Worm (Caenorhabditis elegans) whole organism, young adult: Measurements from ENCODE around the gene srxa-18.

Experiments used
- B0336.3 ChIP-seq: fragments of 200-800 bp; sonication (Bioruptor generic); IDR thresholded peaks from 2 replicates; pipeline ENCODE4 v1.3.6; 2022; ENCODE audit warnings: missing genetic modification characterization, missing compliant biosample characterization
- F10E7.11 ChIP-seq: sonication (generic microtip); optimal IDR thresholded peaks from 2 replicates; lab custom pipeline; 2017; ENCODE audit warnings: mild to moderate bottlenecking, missing genetic modification characterization, moderate library complexity, missing compliant biosample characterization
- F39B2.1 ChIP-seq: fragments of 200-800 bp; sonication (Bioruptor generic); IDR thresholded peaks from 2 replicates; pipeline ENCODE4 v1.3.6; 2022; ENCODE audit warnings: missing genetic modification reagents, missing genetic modification characterization, missing compliant biosample characterization
- F57A8.1 ChIP-seq: fragments of 200-800 bp; sonication (Bioruptor generic); optimal IDR thresholded peaks from 2 replicates; lab custom pipeline; 2018; ENCODE audit warnings: mild to moderate bottlenecking, missing genetic modification characterization, moderate library complexity, missing compliant biosample characterization
- T07F8.4 ChIP-seq: sonication (generic microtip); optimal IDR thresholded peaks from 2 replicates; lab custom pipeline; 2016; ENCODE audit warnings: mild to moderate bottlenecking, missing genetic modification characterization, moderate library complexity, missing compliant biosample characterization
- Y79H2A.3 ChIP-seq: fragments of 200-800 bp; sonication (Bioruptor generic); conservative IDR thresholded peaks from 2 replicates; pipeline ENCODE4 v1.3.6; 2022; ENCODE audit warnings: missing genetic modification reagents, missing genetic modification characterization, missing compliant biosample characterization
- Y95B8A.8 ChIP-seq: fragments of 200-800 bp; sonication (Bioruptor generic); IDR thresholded peaks from 2 replicates; pipeline ENCODE4 v1.3.6; 2022; ENCODE audit warnings: missing genetic modification reagents, missing genetic modification characterization, missing compliant biosample characterization
- ZK185.1 ChIP-seq: sonication (generic microtip); optimal IDR thresholded peaks from 2 replicates; lab custom pipeline; 2016; ENCODE audit warnings: mild to moderate bottlenecking, missing genetic modification characterization, missing compliant biosample characterization; ENCODE audit not compliant: poor library complexity, severe bottlenecking
- aptf-3 ChIP-seq: fragments of 200-800 bp; sonication (Bioruptor generic); IDR thresholded peaks from 2 replicates; pipeline ENCODE4 v1.3.6; 2022; ENCODE audit warnings: missing genetic modification characterization, missing compliant biosample characterization
- bed-2 ChIP-seq: fragments of 200-800 bp; sonication (Bioruptor generic); IDR thresholded peaks from 2 replicates; pipeline ENCODE4 v1.3.6; 2022; ENCODE audit warnings: missing genetic modification reagents, missing genetic modification characterization, missing compliant biosample characterization
- ccch-3 ChIP-seq: fragments of 200-800 bp; sonication (Bioruptor generic); optimal IDR thresholded peaks from 2 replicates; lab custom pipeline; 2018; ENCODE audit warnings: mild to moderate bottlenecking, missing genetic modification characterization, missing compliant biosample characterization
- cebp-2 ChIP-seq: fragments of 200-800 bp; sonication (Bioruptor generic); IDR thresholded peaks from 2 replicates; pipeline ENCODE4 v1.3.6; 2022; ENCODE audit warnings: missing genetic modification characterization, missing compliant biosample characterization
- ceh-100 ChIP-seq: fragments of 200-800 bp; sonication (Bioruptor generic); IDR thresholded peaks from 2 replicates; pipeline ENCODE4 v1.3.6; 2022; ENCODE audit warnings: missing genetic modification reagents, missing genetic modification characterization, missing compliant biosample characterization
- dox-1 ChIP-seq: fragments of 200-800 bp; sonication (Bioruptor generic); IDR thresholded peaks from 2 replicates; pipeline ENCODE4 v1.3.6; 2022; ENCODE audit warnings: missing genetic modification reagents, missing genetic modification characterization, missing compliant biosample characterization
- dpl-1 ChIP-seq: fragments of 150-350 bp; optimal IDR thresholded peaks from 2 replicates; lab custom pipeline; 2014; ENCODE audit warnings: missing biosample characterization, missing genetic modification reagents, missing genetic modification characterization
- egl-18 ChIP-seq: fragments of 200-800 bp; sonication (Bioruptor generic); IDR thresholded peaks from 2 replicates; pipeline ENCODE4 v1.3.6; 2022; ENCODE audit warnings: missing genetic modification reagents, missing genetic modification characterization, missing compliant biosample characterization
- him-1 ChIP-seq: sonication (generic microtip); optimal IDR thresholded peaks from 2 replicates; lab custom pipeline; 2016; ENCODE audit warnings: missing genotype, missing genetic modification reagents, missing genetic modification characterization, missing compliant biosample characterization
- hlh-26 ChIP-seq: fragments of 200-800 bp; sonication (Bioruptor generic); conservative IDR thresholded peaks from 2 replicates; pipeline ENCODE4 v1.3.6; 2022; ENCODE audit warnings: missing genetic modification reagents, missing genetic modification characterization, missing compliant biosample characterization
- hmg-1.2 ChIP-seq: fragments of 200-800 bp; sonication (Bioruptor generic); IDR thresholded peaks from 2 replicates; pipeline ENCODE4 v1.3.6; 2022; ENCODE audit warnings: missing genetic modification reagents, missing genetic modification characterization, missing compliant biosample characterization
- lag-1 ChIP-seq: fragments of 200-800 bp; sonication (Bioruptor generic); IDR thresholded peaks from 2 replicates; pipeline ENCODE4 v1.3.6; 2022; ENCODE audit warnings: missing genetic modification reagents, missing genetic modification characterization, missing compliant biosample characterization
- lin-35 ChIP-seq, 3 experiments: fragments of 150-350 bp in 2 of 3; sonication (generic microtip) in 1 of 3; optimal IDR thresholded peaks; 2 replicates each; lab custom pipeline; 2014 to 2018; ENCODE audit warnings: missing biosample characterization in 3 of 3, missing genetic modification characterization in 3 of 3, missing genetic modification reagents in 3 of 3
- lin-40 ChIP-seq: sonication (generic microtip); optimal IDR thresholded peaks from 2 replicates; lab custom pipeline; 2016; ENCODE audit warnings: missing genetic modification characterization, mild to moderate bottlenecking, missing compliant biosample characterization, missing genotype, missing genetic modification reagents
- madf-3 ChIP-seq: fragments of 200-800 bp; sonication (Bioruptor generic); IDR thresholded peaks from 2 replicates; pipeline ENCODE4 v1.3.6; 2022; ENCODE audit warnings: missing genetic modification reagents, missing genetic modification characterization, missing compliant biosample characterization
- madf-8 ChIP-seq: fragments of 200-800 bp; sonication (Bioruptor generic); conservative IDR thresholded peaks from 2 replicates; pipeline ENCODE4 v1.3.6; 2022; ENCODE audit warnings: missing genetic modification reagents, missing genetic modification characterization, missing compliant biosample characterization
- mcd-1 ChIP-seq: fragments of 200-800 bp; sonication (Bioruptor generic); IDR thresholded peaks from 2 replicates; pipeline ENCODE4 v1.3.6; 2022; ENCODE audit warnings: missing genetic modification reagents, missing genetic modification characterization, missing compliant biosample characterization
- nhr-120 ChIP-seq: fragments of 200-800 bp; sonication (Bioruptor generic); IDR thresholded peaks from 2 replicates; pipeline ENCODE4 v1.3.6; 2022; ENCODE audit warnings: missing genetic modification characterization, missing compliant biosample characterization
- nhr-80 ChIP-seq: sonication (generic microtip); optimal IDR thresholded peaks from 2 replicates; lab custom pipeline; 2016; ENCODE audit warnings: missing genetic modification characterization, missing compliant biosample characterization
- nhr-90 ChIP-seq: sonication (generic microtip); optimal IDR thresholded peaks from 2 replicates; lab custom pipeline; 2016; ENCODE audit warnings: missing genotype, mild to moderate bottlenecking, missing genetic modification characterization, missing compliant biosample characterization
- snpc-1.3 ChIP-seq: sonication (generic microtip); optimal IDR thresholded peaks from 2 replicates; lab custom pipeline; 2017; ENCODE audit warnings: missing genetic modification characterization, mild to moderate bottlenecking, missing compliant biosample characterization, antibody characterized with exemption, moderate library complexity, missing genotype, missing genetic modification reagents; ENCODE audit not compliant: insufficient read depth
- tbx-9 ChIP-seq: sonication (generic microtip); optimal IDR thresholded peaks from 2 replicates; lab custom pipeline; 2016; ENCODE audit warnings: borderline replicate concordance, missing genetic modification characterization, inconsistent platforms, missing compliant biosample characterization
- tlf-1 ChIP-seq: fragments of 200-800 bp; sonication (Bioruptor generic); optimal IDR thresholded peaks from 2 replicates; lab custom pipeline; 2018; ENCODE audit warnings: mild to moderate bottlenecking, missing genetic modification characterization, missing compliant biosample characterization
- unc-62 ChIP-seq: fragments of 150-350 bp; optimal IDR thresholded peaks from 2 replicates; lab custom pipeline; 2014; ENCODE audit warnings: missing biosample characterization, missing genetic modification reagents, missing genetic modification characterization
- xnd-1 ChIP-seq: sonication (generic microtip); optimal IDR thresholded peaks from 2 replicates; lab custom pipeline; 2016; ENCODE audit warnings: missing genotype, missing genetic modification reagents, missing genetic modification characterization, missing compliant biosample characterization
- zim-3 ChIP-seq: sonication (generic microtip); optimal IDR thresholded peaks from 2 replicates; lab custom pipeline; 2017; ENCODE audit warnings: mild to moderate bottlenecking, missing genetic modification characterization, moderate library complexity, missing compliant biosample characterization
- ztf-18 ChIP-seq: sonication (generic microtip); optimal IDR thresholded peaks from 2 replicates; lab custom pipeline; 2016; ENCODE audit warnings: missing genotype, mild to moderate bottlenecking, missing genetic modification characterization, missing compliant biosample characterization
- ztf-26 ChIP-seq: sonication (generic microtip); optimal IDR thresholded peaks from 2 replicates; lab custom pipeline; 2017; ENCODE audit warnings: missing genetic modification characterization, missing compliant biosample characterization

The srxa-18 gene

DNA sequence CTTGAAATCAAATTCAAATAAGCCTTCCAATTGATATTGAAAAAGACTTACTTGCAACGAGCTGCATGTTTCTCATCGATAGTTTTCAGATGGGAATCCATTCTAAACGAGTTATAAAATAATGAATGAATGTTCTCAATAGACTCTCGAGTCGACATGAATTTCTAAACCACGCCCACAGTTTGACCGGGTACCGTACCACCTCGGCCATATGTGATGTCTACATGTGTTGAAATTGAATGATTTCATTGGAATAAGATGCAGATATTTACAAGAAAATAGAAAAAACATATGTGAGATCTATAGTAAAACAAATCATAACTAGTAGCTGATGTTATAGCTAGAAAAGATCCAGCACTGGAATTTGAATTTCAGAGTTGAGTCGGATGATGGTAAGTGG is 30.3 kb downstream of the srxa-18 start, which contains the start of gene R04B5.7:
Gene R04B5.7 (minus strand): TSS at position 101 of the 400 bp plus-strand sequence.
- TF ChIP-seq T07F8.4 (no peak), dox-1 (GFP tag; lab: Robert Waterston, UW) (no peak), F57A8.1 (GFP tag; lab: Kevin White, UChicago) (no peak), bed-2 (GFP tag; lab: Robert Waterston, UW) (no peak), aptf-3 (no peak), madf-8 (GFP tag; lab: Robert Waterston, UW) (no peak), ztf-18 (tag; lab: Kevin White, UChicago) (no peak), snpc-1.3 (tag; lab: Kevin White, UChicago) (no peak), Y95B8A.8 (no peak), tbx-9 (tag; lab: Kevin White, UChicago) (no peak), him-1 (tag; lab: Kevin White, UChicago) (no peak), cebp-2 (no peak), nhr-90 (tag; lab: Kevin White, UChicago) (no peak), dpl-1 (GFP tag; lab: Kevin White, UChicago) (no peak), madf-3 (GFP tag; lab: Robert Waterston, UW) (no peak), Y79H2A.3 (GFP tag; lab: Robert Waterston, UW) (no peak), mcd-1 (GFP tag; lab: Robert Waterston, UW) (no peak), F39B2.1 (GFP tag; lab: Robert Waterston, UW) (no peak), ZK185.1 (no peak), F10E7.11 (no peak)

DNA sequence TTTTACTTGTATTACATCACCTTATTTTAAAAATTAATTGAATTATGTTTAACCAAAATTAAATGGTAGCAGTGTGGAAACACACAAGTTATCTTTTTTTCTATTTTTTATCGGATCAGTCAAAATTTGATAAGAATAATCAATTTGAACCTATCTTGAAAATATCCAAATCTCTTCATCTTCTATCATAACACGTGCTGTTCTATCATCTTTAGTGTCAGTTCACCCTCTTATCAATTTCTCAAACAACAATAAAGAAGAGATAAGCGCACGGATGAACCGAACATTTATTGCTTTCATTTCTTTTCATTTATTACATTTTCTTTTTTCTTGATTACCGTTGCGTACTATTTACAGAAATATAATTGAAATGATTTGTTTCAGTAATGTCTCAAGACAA is 33.7 kb downstream of the srxa-18 start, which contains the start of gene R04B5.5:
Gene R04B5.5 (plus strand): TSS at position 378 of the 400 bp plus-strand sequence.
- no peak for TF ChIP-seq hmg-1.2
- TF ChIP-seq lin-40 (tag; lab: Kevin White, UChicago) = peak; percentile 33
- peak; percentile 58 for TF ChIP-seq nhr-80 (tag; lab: Kevin White, UChicago)

DNA sequence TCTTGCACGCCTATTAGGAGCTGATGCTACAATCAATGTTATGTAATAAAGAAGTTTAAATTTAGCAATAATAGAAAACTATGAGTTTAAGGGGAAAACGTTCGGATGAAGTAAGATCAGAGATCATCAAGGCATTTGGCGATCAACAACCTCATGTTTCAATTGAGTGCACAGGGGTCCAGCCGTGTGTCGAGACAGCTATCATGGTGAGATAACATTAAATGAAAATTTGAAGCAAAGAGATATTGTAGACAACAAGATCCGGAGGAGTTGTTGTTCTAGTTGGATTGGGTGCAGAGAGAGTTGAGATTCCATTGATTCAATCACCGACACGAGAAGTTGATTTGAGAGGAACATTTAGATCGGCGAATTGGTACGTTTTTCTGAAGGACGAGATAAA is 34.7 kb downstream of the srxa-18 start:
- TF ChIP-seq unc-62 (GFP tag; lab: Kevin White, UChicago) = no peak
- no peak for TF ChIP-seq egl-18 (GFP tag; lab: Robert Waterston, UW)
- TF ChIP-seq ztf-26 (tag; lab: Kevin White, UChicago) = no peak
- no peak for TF ChIP-seq xnd-1
- TF ChIP-seq B0336.3 = no peak
- no peak for TF ChIP-seq nhr-120
- TF ChIP-seq tlf-1 = no peak
- no peak for TF ChIP-seq lin-35 (GFP tag; optimal IDR thresholded peaks at IDR 0.05; lab: Kevin White, UChicago)
- no peak for TF ChIP-seq nhr-80 (tag; lab: Kevin White, UChicago)
- TF ChIP-seq ceh-100 (GFP tag; lab: Robert Waterston, UW) = no peak
- no peak for TF ChIP-seq ccch-3 (GFP tag; lab: Kevin White, UChicago)
- no peak for TF ChIP-seq hlh-26

DNA sequence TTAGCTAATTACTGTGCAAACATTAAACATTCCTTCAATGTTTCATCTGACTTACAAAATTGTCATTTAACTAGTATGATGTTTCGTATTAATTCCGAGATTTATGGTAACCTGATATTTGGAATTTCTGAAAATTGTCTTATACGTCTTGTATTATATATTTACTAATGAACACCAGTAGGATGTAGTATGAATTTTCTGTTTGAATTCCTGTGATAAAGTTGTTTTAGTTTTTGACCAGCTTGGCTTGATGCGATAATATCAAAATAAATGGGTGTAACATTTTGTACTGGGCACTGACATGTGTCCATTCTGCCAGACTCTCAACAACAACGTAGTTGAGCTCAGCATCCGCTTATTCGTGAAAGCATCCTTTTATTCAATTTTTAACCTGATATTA is 35.9 kb downstream of the srxa-18 start, which contains the start of gene R04B5.6:
Gene R04B5.6 (plus strand): TSS at position 301 of the 400 bp plus-strand sequence.
- TF ChIP-seq ccch-3 (GFP tag; lab: Kevin White, UChicago) (no peak), zim-3 (tag; lab: Kevin White, UChicago) (no peak), lag-1 (GFP tag; lab: Robert Waterston, UW) (no peak)
